Worm (Caenorhabditis elegans): ENCODE data around the gene aldo-2.

The aldo-2 gene

ce11 chrIII:5914717-5915116, 38.3 kb upstream of the aldo-2 start (continued):
- TF ChIP-seq let-607 (tag; optimal IDR thresholded peaks at IDR 0.05): peak; percentile 77 to 79
- TF ChIP-seq F57A8.1 (GFP tag; optimal IDR thresholded peaks at IDR 0.05): no peak
- no peak for TF ChIP-seq attf-3 (GFP tag; conservative IDR thresholded peaks at IDR 0.05)
- no peak for TF ChIP-seq C17E4.6 (GFP tag; IDR thresholded peaks at IDR 0.05)
- TF ChIP-seq hmg-1.2 (GFP tag; IDR thresholded peaks at IDR 0.05): peak; percentile 26; the same call in 1 of the 2 replicates
- no peak for TF ChIP-seq B0035.1 (tag; optimal IDR thresholded peaks at IDR 0.05)
- no peak for TF ChIP-seq nfya-1 (tag; optimal IDR thresholded peaks at IDR 0.05; ENCODE audit: borderline replicate concordance, insufficient read depth)
- no peak for TF ChIP-seq hsf-1 (GFP tag; IDR thresholded peaks at IDR 0.05)
- TF ChIP-seq snpc-4 (GFP tag; optimal IDR thresholded peaks at IDR 0.05): no peak
- peak in 3 of 4 experiments; percentile 13 to 42 (median 35) for TF ChIP-seq snpc-4 (tag; optimal IDR thresholded peaks at IDR 0.05)
- TF ChIP-seq nhr-179 (tag; optimal IDR thresholded peaks at IDR 0.05): no peak
- no peak for TF ChIP-seq F39B2.1 (GFP tag; IDR thresholded peaks at IDR 0.05)
- TF ChIP-seq atf-7 (tag; optimal IDR thresholded peaks at IDR 0.05): no peak
- TF ChIP-seq zim-3 (tag; optimal IDR thresholded peaks at IDR 0.05): no peak
- TF ChIP-seq ztf-18 (tag; optimal IDR thresholded peaks at IDR 0.05): no peak
- no peak for TF ChIP-seq ceh-27 (GFP tag; optimal IDR thresholded peaks at IDR 0.05)
- peak; percentile 50 for TF ChIP-seq hrde-1 (tag; optimal IDR thresholded peaks at IDR 0.05; ENCODE audit: borderline replicate concordance)
- no peak for TF ChIP-seq repo-1 (tag; optimal IDR thresholded peaks at IDR 0.05)
- peak; percentile 23; the same call in 1 of the 2 replicates for TF ChIP-seq madf-6 (GFP tag; IDR thresholded peaks at IDR 0.05)
- TF ChIP-seq nhr-27 (tag; optimal IDR thresholded peaks at IDR 0.05): no peak
- TF ChIP-seq ztf-3 (GFP tag; optimal IDR thresholded peaks at IDR 0.05): no peak
- TF ChIP-seq mes-4 (tag; optimal IDR thresholded peaks at IDR 0.05): peak; percentile 1
- no peak; the same call in 1 of the 2 replicates for TF ChIP-seq B0336.3 (GFP tag; IDR thresholded peaks at IDR 0.05)
- no peak for TF ChIP-seq dpff-1 (tag; optimal IDR thresholded peaks at IDR 0.05)
- no peak for TF ChIP-seq snpc-1.3 (tag; optimal IDR thresholded peaks at IDR 0.05; ENCODE audit: insufficient read depth)
- no peak for TF ChIP-seq Y53G8AR.9 (GFP tag; conservative IDR thresholded peaks at IDR 0.05)
- no peak for TF ChIP-seq akir-1 (GFP tag; optimal IDR thresholded peaks at IDR 0.05)
- no peak for TF ChIP-seq ztf-28 (GFP tag; IDR thresholded peaks at IDR 0.05)
- TF ChIP-seq unc-62 (GFP tag; optimal IDR thresholded peaks at IDR 0.05): no peak
- TF ChIP-seq T26A5.8 (tag; optimal IDR thresholded peaks at IDR 0.05): no peak
- no peak for TF ChIP-seq egl-44 (GFP tag; IDR thresholded peaks at IDR 0.05)
- no peak for TF ChIP-seq somi-1 (GFP tag; optimal IDR thresholded peaks at IDR 0.05)
- TF ChIP-seq dox-1 (GFP tag; IDR thresholded peaks at IDR 0.05): peak; percentile 40; the same call in 1 of the 2 replicates
- no peak for TF ChIP-seq snpc-1.1 (tag; optimal IDR thresholded peaks at IDR 0.05; ENCODE audit: insufficient read depth)
- no peak for TF ChIP-seq ztf-26 (tag; optimal IDR thresholded peaks at IDR 0.05)
- TF ChIP-seq lin-26 (GFP tag; IDR thresholded peaks at IDR 0.05): no peak
- no peak for TF ChIP-seq sdz-38 (tag; optimal IDR thresholded peaks at IDR 0.05)
- no peak for TF ChIP-seq madf-8 (GFP tag; conservative IDR thresholded peaks at IDR 0.05)
- peak; percentile 35 for TF ChIP-seq snpc-3.4 (tag; optimal IDR thresholded peaks at IDR 0.05)
- peak; percentile 3 for TF ChIP-seq F52B5.7 (tag; optimal IDR thresholded peaks at IDR 0.05)
- TF ChIP-seq Y79H2A.3 (GFP tag; conservative IDR thresholded peaks at IDR 0.05): no peak
- 0 out of 2 replicates have a peak, but pooled peaks have one; percentile 35 for TF ChIP-seq D2030.7 (GFP tag; IDR thresholded peaks at IDR 0.05)
- no peak for TF ChIP-seq madf-10 (tag; optimal IDR thresholded peaks at IDR 0.05)
- peak; percentile 12 for TF ChIP-seq die-1 (tag; optimal IDR thresholded peaks at IDR 0.05)
- peak; percentile 33 for TF ChIP-seq lin-54 (GFP tag; optimal IDR thresholded peaks at IDR 0.05)
- TF ChIP-seq gei-17 (GFP tag; optimal IDR thresholded peaks at IDR 0.05): no peak
- no peak for TF ChIP-seq nhr-90 (tag; optimal IDR thresholded peaks at IDR 0.05)
- no peak for TF ChIP-seq rcor-1 (GFP tag; IDR thresholded peaks at IDR 0.05)

Measured in whole organism, young adult.